Worm (Caenorhabditis elegans): ENCODE results near the gene F10E9.12.
A peak's percentile ranks its signal among the peaks of the same experiment; 100 is the strongest.

Gene F10E9.12

DNA sequence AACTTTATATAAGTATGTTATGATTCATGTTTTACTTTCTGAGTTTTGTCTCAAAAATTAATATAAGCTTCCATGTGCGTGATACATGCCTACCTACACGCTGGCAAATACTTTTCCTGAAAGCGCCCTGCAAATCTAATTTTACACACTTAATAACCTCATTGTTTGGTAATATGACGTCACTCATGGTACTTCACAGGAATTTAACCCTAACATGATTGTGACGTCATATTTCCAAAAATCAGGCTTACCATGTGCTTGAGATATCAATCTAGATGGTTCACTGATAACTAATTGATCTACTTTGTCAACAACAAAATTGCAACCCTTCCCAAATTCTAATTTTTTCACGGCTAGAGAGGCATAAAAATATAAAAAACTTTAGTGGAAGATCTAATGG, 20.9 kb upstream of the F10E9.12 start:
- TF ChIP-seq elt-1 (tag; optimal IDR thresholded peaks at IDR 0.05), result no peak
- no peak for TF ChIP-seq R02D3.7 (tag; optimal IDR thresholded peaks at IDR 0.05)
- TF ChIP-seq elt-3 (tag; optimal IDR thresholded peaks at IDR 0.05), result no peak
- no peak for TF ChIP-seq nhr-67 (tag; optimal IDR thresholded peaks at IDR 0.05)
- TF ChIP-seq nhr-237 (tag; optimal IDR thresholded peaks at IDR 0.05), result no peak
- TF ChIP-seq nhr-25 (tag; optimal IDR thresholded peaks at IDR 0.05), result no peak

- TF ChIP-seq unc-39 (tag; optimal IDR thresholded peaks at IDR 0.05) (no peak), skn-1 (tag; optimal IDR thresholded peaks at IDR 0.05) (no peak), egl-5 (tag; optimal IDR thresholded peaks at IDR 0.05) (no peak), ama-1 (optimal IDR thresholded peaks at IDR 0.05) (no peak), aly-2 (tag; optimal IDR thresholded peaks at IDR 0.05) (no peak)
Measured at ce11 chrIII:8305304-8305703, 19.0 kb upstream of the F10E9.12 start.

DNA sequence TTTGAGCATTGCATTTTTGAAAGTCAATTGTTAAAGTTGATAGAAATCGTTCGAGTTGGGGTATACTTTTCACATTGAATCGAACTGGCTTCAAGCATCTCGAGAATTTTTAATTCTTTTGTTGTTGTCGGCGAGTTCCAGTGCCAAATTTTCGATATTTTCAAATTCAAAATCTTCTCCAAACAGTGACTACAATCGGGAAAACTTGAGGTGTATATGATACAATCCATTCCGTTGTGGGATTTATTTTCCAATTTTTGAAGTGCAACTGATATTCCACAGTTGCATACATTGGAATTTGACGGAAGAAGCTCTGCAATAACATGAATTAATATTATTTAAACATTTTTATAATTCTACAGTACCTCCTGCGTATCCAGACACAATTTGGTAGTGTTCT, 18.5 kb upstream of the F10E9.12 start:
- TF ChIP-seq ceh-82 (tag; optimal IDR thresholded peaks at IDR 0.05) (no peak), unc-39 (tag; optimal IDR thresholded peaks at IDR 0.05) (no peak), fkh-10 (GFP tag; optimal IDR thresholded peaks at IDR 0.05) (no peak), elt-2 (tag; optimal IDR thresholded peaks at IDR 0.05) (no peak), pqm-1 (tag; optimal IDR thresholded peaks at IDR 0.05) (no peak), mdl-1 (tag; optimal IDR thresholded peaks at IDR 0.05) (no peak), lsy-12 (tag; optimal IDR thresholded peaks at IDR 0.05) (no peak), egl-27 (tag; optimal IDR thresholded peaks at IDR 0.05) (no peak), zag-1 (tag; optimal IDR thresholded peaks at IDR 0.05) (no peak), nhr-11 (tag; optimal IDR thresholded peaks at IDR 0.05) (no peak), nhr-28 (tag; optimal IDR thresholded peaks at IDR 0.05) (no peak), nhr-237 (tag; optimal IDR thresholded peaks at IDR 0.05) (no peak), daf-12 (tag; optimal IDR thresholded peaks at IDR 0.05) (no peak), nfya-1 (tag; optimal IDR thresholded peaks at IDR 0.05; ENCODE audit: insufficient read depth) (no peak), fos-1 (tag; optimal IDR thresholded peaks at IDR 0.05) (no peak), ztf-11 (tag; optimal IDR thresholded peaks at IDR 0.05) (no peak), mml-1 (tag; optimal IDR thresholded peaks at IDR 0.05) (no peak), lin-15B (tag; optimal IDR thresholded peaks at IDR 0.05) (no peak), nhr-43 (tag; optimal IDR thresholded peaks at IDR 0.05; ENCODE audit: poor library complexity, severe bottlenecking) (no peak)

DNA sequence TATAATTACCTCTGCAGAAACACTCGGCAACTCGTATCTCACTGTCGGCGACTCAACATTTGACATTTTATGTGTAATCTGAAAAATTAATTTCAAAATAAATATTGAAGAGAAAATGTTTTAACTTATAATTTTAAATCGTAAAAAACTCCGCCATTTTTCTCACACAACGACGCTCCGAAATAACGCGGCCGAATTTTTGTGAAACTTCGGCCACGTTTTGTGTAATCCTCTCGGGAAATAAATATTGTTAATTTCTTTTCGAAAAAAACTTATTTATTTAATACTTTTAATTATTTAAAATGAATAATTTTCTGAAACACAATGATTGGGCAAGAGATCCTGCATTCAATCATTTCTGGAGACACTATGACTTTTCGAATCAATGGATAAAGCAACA, 17.0 kb upstream of the F10E9.12 start, which contains the start of the genes F10E9.7 and F10E9.5:
Gene F10E9.7, minus strand, starts transcription at position 86 of the 400 bp plus-strand sequence.
Gene F10E9.5, plus strand, starts transcription at position 237 of the 400 bp plus-strand sequence.
- TF ChIP-seq elt-3 (tag; optimal IDR thresholded peaks at IDR 0.05) (no peak), elt-2 (tag; optimal IDR thresholded peaks at IDR 0.05) (peak; percentile 53), lin-39 (tag; optimal IDR thresholded peaks at IDR 0.05) (peak; percentile 62), pha-4 (tag; optimal IDR thresholded peaks at IDR 0.05) (peak; percentile 96), mml-1 (tag; optimal IDR thresholded peaks at IDR 0.05) (no peak), skn-1 (tag; optimal IDR thresholded peaks at IDR 0.05) (peak; percentile 58), nhr-43 (tag; optimal IDR thresholded peaks at IDR 0.05; ENCODE audit: poor library complexity, severe bottlenecking) (peak; percentile 97), ama-1 (optimal IDR thresholded peaks at IDR 0.05) (no peak), R02D3.7 (tag; optimal IDR thresholded peaks at IDR 0.05) (peak; percentile 55), nhr-11 (tag; optimal IDR thresholded peaks at IDR 0.05) (no peak), snpc-4 (tag; optimal IDR thresholded peaks at IDR 0.05) (peak; percentile 86), hmg-11 (tag; optimal IDR thresholded peaks at IDR 0.05) (peak; percentile 71), aly-2 (tag; optimal IDR thresholded peaks at IDR 0.05) (no peak), fkh-10 (GFP tag; optimal IDR thresholded peaks at IDR 0.05) (peak; percentile 30), daf-12 (tag; optimal IDR thresholded peaks at IDR 0.05) (no peak), tbx-2 (tag; optimal IDR thresholded peaks at IDR 0.05) (peak; percentile 56), egl-5 (tag; optimal IDR thresholded peaks at IDR 0.05) (peak; percentile 68), eor-1 (tag; optimal IDR thresholded peaks at IDR 0.05) (peak in 1 of 2 experiments; percentile 49), pqm-1 (tag; optimal IDR thresholded peaks at IDR 0.05) (peak; percentile 27), fkh-2 (tag; optimal IDR thresholded peaks at IDR 0.05) (no peak), nhr-25 (tag; optimal IDR thresholded peaks at IDR 0.05) (peak; percentile 57), ceh-28 (tag; optimal IDR thresholded peaks at IDR 0.05) (peak; percentile 32), nfya-1 (tag; optimal IDR thresholded peaks at IDR 0.05; ENCODE audit: insufficient read depth) (peak; percentile 89), ZK546.5 (tag; optimal IDR thresholded peaks at IDR 0.05) (no peak), ceh-82 (tag; optimal IDR thresholded peaks at IDR 0.05) (peak; percentile 58), lsy-12 (tag; optimal IDR thresholded peaks at IDR 0.05) (peak; percentile 89), unc-39 (tag; optimal IDR thresholded peaks at IDR 0.05) (no peak), unc-62 (GFP tag; optimal IDR thresholded peaks at IDR 0.05) (no peak), elt-1 (tag; optimal IDR thresholded peaks at IDR 0.05) (peak; percentile 17), ztf-4 (tag; optimal IDR thresholded peaks at IDR 0.05) (no peak), nhr-67 (tag; optimal IDR thresholded peaks at IDR 0.05) (peak; percentile 60), nhr-12 (tag; optimal IDR thresholded peaks at IDR 0.05) (no peak), nhr-77 (tag; optimal IDR thresholded peaks at IDR 0.05) (no peak), nhr-23 (tag; optimal IDR thresholded peaks at IDR 0.05) (peak; percentile 96), ceh-9 (tag; optimal IDR thresholded peaks at IDR 0.05) (no peak), lin-15B (tag; optimal IDR thresholded peaks at IDR 0.05) (peak; percentile 97)
